Fruit fly (Drosophila melanogaster): Measurements from ENCODE around the gene CG34164.

CG34164 gene

dm6 chr2L:12028808-12029207 is 27.3 kb upstream of the CG34164 start (continued):
- TF ChIP-seq CG8290 (GFP tag; optimal IDR thresholded peaks at IDR 0.05) (no peak), CG8290 (tag; optimal IDR thresholded peaks at IDR 0.05) (peak in 1 of 2 experiments; percentile 14), vfl (GFP tag; optimal IDR thresholded peaks at IDR 0.05) (no peak), Neu2 (GFP tag; optimal IDR thresholded peaks at IDR 0.05; ENCODE audit: borderline replicate concordance) (peak; percentile 30)

dm6 chr2L:12029594-12030197 is 26.5 kb upstream of the CG34164 start:
- peak; percentile 88 for TF ChIP-seq sd (tag; optimal IDR thresholded peaks at IDR 0.05)
- TF ChIP-seq sug (tag; optimal IDR thresholded peaks at IDR 0.05) = peak; percentile 82
- TF ChIP-seq CG17829 (tag; optimal IDR thresholded peaks at IDR 0.05) = no peak
- TF ChIP-seq sens (GFP tag) = peak; percentile 33
- peak; percentile 69 for TF ChIP-seq CG34376 (GFP tag; optimal IDR thresholded peaks at IDR 0.05)
- no peak for TF ChIP-seq Dref (GFP tag; IDR thresholded peaks at IDR 0.05)
- peak; percentile 69 for TF ChIP-seq grn (GFP tag; optimal IDR thresholded peaks at IDR 0.05)
- TF ChIP-seq grau (tag; optimal IDR thresholded peaks at IDR 0.05) = peak; percentile 2
- peak; percentile 45 for TF ChIP-seq Med (GFP tag)
- 0 out of 4 replicates have a peak, but pooled peaks have one; percentile 55 for TF ChIP-seq chinmo (GFP tag; IDR thresholded peaks at IDR 0.05; ENCODE audit: partially characterized antibody)
- TF ChIP-seq Dfd (GFP tag; optimal IDR thresholded peaks at IDR 0.05) = no peak
- TF ChIP-seq exex (tag; optimal IDR thresholded peaks at IDR 0.05) = peak; percentile 93
- no peak for TF ChIP-seq CG1792 (GFP tag; optimal IDR thresholded peaks at IDR 0.05)
- TF ChIP-seq Hey (tag; optimal IDR thresholded peaks at IDR 0.05) = peak; percentile 7
- no peak for TF ChIP-seq CG7786 (GFP tag; optimal IDR thresholded peaks at IDR 0.05)
- TF ChIP-seq CG9609 (GFP tag; optimal IDR thresholded peaks at IDR 0.05) = no peak
- no peak for TF ChIP-seq tap (tag; optimal IDR thresholded peaks at IDR 0.05)
- no peak for TF ChIP-seq CG8944 (GFP tag; optimal IDR thresholded peaks at IDR 0.05)
- TF ChIP-seq Vsx1 (GFP tag; optimal IDR thresholded peaks at IDR 0.05) = peak; percentile 25
- no peak for TF ChIP-seq Hand (GFP tag; optimal IDR thresholded peaks at IDR 0.05)

- TF ChIP-seq gro (GFP tag; optimal IDR thresholded peaks at IDR 0.05) (peak; percentile 9), grn (GFP tag; optimal IDR thresholded peaks at IDR 0.05) (peak; percentile 95), stwl (tag; optimal IDR thresholded peaks at IDR 0.05) (no peak), CG6813 (GFP tag; optimal IDR thresholded peaks at IDR 0.05) (no peak), Dfd (GFP tag; optimal IDR thresholded peaks at IDR 0.05) (no peak), CG43689 (GFP tag; IDR thresholded peaks at IDR 0.05) (no peak), CG1024 (GFP tag; IDR thresholded peaks at IDR 0.05) (no peak), gt (GFP tag; IDR thresholded peaks at IDR 0.05) (no peak), Six4 (GFP tag; optimal IDR thresholded peaks at IDR 0.05) (no peak), dm (GFP tag; optimal IDR thresholded peaks at IDR 0.05) (no peak), CG13775 (GFP tag; optimal IDR thresholded peaks at IDR 0.05) (no peak), hbn (GFP tag; IDR thresholded peaks at IDR 0.05; ENCODE audit: partially characterized antibody) (no peak), chif (GFP tag; optimal IDR thresholded peaks at IDR 0.05) (no peak), lov (optimal IDR thresholded peaks at IDR 0.05) (no peak), lov (GFP tag; IDR thresholded peaks at IDR 0.05) (no peak), CG3065 (GFP tag; optimal IDR thresholded peaks at IDR 0.05) (no peak), mirr (GFP tag; optimal IDR thresholded peaks at IDR 0.05) (peak; percentile 15), CG18476 (GFP tag; optimal IDR thresholded peaks at IDR 0.05) (no peak), ash1 (GFP tag; optimal IDR thresholded peaks at IDR 0.05) (no peak), CG15601 (tag; optimal IDR thresholded peaks at IDR 0.05) (no peak), CG12942 (GFP tag; optimal IDR thresholded peaks at IDR 0.05) (no peak), NFAT (GFP tag; IDR thresholded peaks at IDR 0.05) (0 out of 2 replicates have a peak, but pooled peaks have one; percentile 7), CG11504 (tag; optimal IDR thresholded peaks at IDR 0.05) (no peak), B-H2 (GFP tag; optimal IDR thresholded peaks at IDR 0.05) (peak; percentile 10), CG34376 (GFP tag; optimal IDR thresholded peaks at IDR 0.05) (peak; percentile 82), CG14050 (GFP tag; IDR thresholded peaks at IDR 0.05) (no peak), CG18599 (GFP tag; optimal IDR thresholded peaks at IDR 0.05) (peak; percentile 4)
Observed at dm6 chr2L:12030552-12031131, 25.5 kb upstream of the CG34164 start.
